Worm (Caenorhabditis elegans): ENCODE data around the gene fbxb-105.

- TF ChIP-seq hmbx-1 (tag; optimal IDR thresholded peaks at IDR 0.05): no peak
- no peak for TF ChIP-seq hmg-4 (GFP tag; optimal IDR thresholded peaks at IDR 0.05)
- no peak for TF ChIP-seq hnd-1 (tag; optimal IDR thresholded peaks at IDR 0.05)
- TF ChIP-seq tbx-37 (GFP tag; conservative IDR thresholded peaks at IDR 0.05): no peak
- TF ChIP-seq aly-1 (tag; optimal IDR thresholded peaks at IDR 0.05): no peak
- TF ChIP-seq flt-1 (GFP tag; IDR thresholded peaks at IDR 0.05): no peak
- TF ChIP-seq ama-1 (optimal IDR thresholded peaks at IDR 0.05): no peak
- no peak for TF ChIP-seq tbx-11 (GFP tag; IDR thresholded peaks at IDR 0.05)
- TF ChIP-seq B0310.2 (tag; optimal IDR thresholded peaks at IDR 0.05): no peak
Measured at ce11 chrII:2756351-2756750, 14.3 kb downstream of the fbxb-105 start.
